Fruit fly (Drosophila melanogaster): ENCODE data around the gene CG4367.

CG4367 gene

dm6 chr3R:20259440-20260170 lies 45.2 kb downstream of the CG4367 start (continued):
- TF ChIP-seq CG13296 (GFP tag; optimal IDR thresholded peaks at IDR 0.05) (peak; percentile 42), bowl (GFP tag; IDR thresholded peaks at IDR 0.05) (no peak), CG15479 (GFP tag; optimal IDR thresholded peaks at IDR 0.05) (no peak), CG15073 (GFP tag; optimal IDR thresholded peaks at IDR 0.05) (no peak), gro (GFP tag; optimal IDR thresholded peaks at IDR 0.05) (no peak), CG10321 (GFP tag; IDR thresholded peaks at IDR 0.05) (no peak), tx (GFP tag; optimal IDR thresholded peaks at IDR 0.05) (no peak), GATAe (GFP tag; conservative IDR thresholded peaks at IDR 0.05) (no peak), zfh1 (GFP tag; IDR thresholded peaks at IDR 0.05) (peak; percentile 56; the same call in 1 of the 3 replicates), tup (GFP tag; optimal IDR thresholded peaks at IDR 0.05) (no peak), ftz-f1 (GFP tag; optimal IDR thresholded peaks at IDR 0.05) (no peak), Hand (GFP tag; optimal IDR thresholded peaks at IDR 0.05) (no peak), ab (GFP tag; optimal IDR thresholded peaks at IDR 0.05) (no peak), unpg (GFP tag; optimal IDR thresholded peaks at IDR 0.05) (peak; percentile 41), ewg (GFP tag; optimal IDR thresholded peaks at IDR 0.05) (no peak), CG17186 (GFP tag; optimal IDR thresholded peaks at IDR 0.05) (no peak), TFAM (GFP tag; optimal IDR thresholded peaks at IDR 0.05) (no peak), CG4360 (GFP tag; IDR thresholded peaks at IDR 0.05) (no peak), CG15696 (tag; optimal IDR thresholded peaks at IDR 0.05) (peak; percentile 63), usp (GFP tag; optimal IDR thresholded peaks at IDR 0.05) (no peak), CG8765 (GFP tag; IDR thresholded peaks at IDR 0.05) (no peak), CG12391 (tag; optimal IDR thresholded peaks at IDR 0.05) (peak; percentile 36), esg (GFP tag; conservative IDR thresholded peaks at IDR 0.05) (no peak), CG7372 (GFP tag; IDR thresholded peaks at IDR 0.05) (no peak), Mad (GFP tag; optimal IDR thresholded peaks at IDR 0.05) (no peak), CG12155 (GFP tag; optimal IDR thresholded peaks at IDR 0.05) (no peak), CG17361 (GFP tag; IDR thresholded peaks at IDR 0.05) (peak; percentile 47; the same call in 2 of the 3 replicates), CkIIα-i1 (GFP tag; IDR thresholded peaks at IDR 0.05) (no peak), onecut (GFP tag; IDR thresholded peaks at IDR 0.05) (no peak; the same call in none of the 2 replicates), CG11398 (GFP tag; optimal IDR thresholded peaks at IDR 0.05) (peak; percentile 36), ato (GFP tag; IDR thresholded peaks at IDR 0.05; ENCODE audit: partially characterized antibody) (no peak), prd (optimal IDR thresholded peaks at IDR 0.05) (no peak), prd (GFP tag; IDR thresholded peaks at IDR 0.05) (peak; percentile 35; the same call in 1 of the 3 replicates), CG7556 (GFP tag; optimal IDR thresholded peaks at IDR 0.05) (peak; percentile 45), CG1647 (GFP tag; optimal IDR thresholded peaks at IDR 0.05) (no peak), Hr51 (GFP tag; optimal IDR thresholded peaks at IDR 0.05) (peak in 1 of 2 experiments; percentile 25), CG1602 (GFP tag; optimal IDR thresholded peaks at IDR 0.05) (peak; percentile 20), Sox102F (GFP tag; optimal IDR thresholded peaks at IDR 0.05) (peak; percentile 56), CG4854 (GFP tag; optimal IDR thresholded peaks at IDR 0.05) (no peak), Dfd (GFP tag; optimal IDR thresholded peaks at IDR 0.05) (no peak), tll (GFP tag; optimal IDR thresholded peaks at IDR 0.05) (no peak), CG8478 (optimal IDR thresholded peaks at IDR 0.05) (no peak), CG1233 (GFP tag; optimal IDR thresholded peaks at IDR 0.05) (no peak), ham (GFP tag; IDR thresholded peaks at IDR 0.05) (no peak), grn (GFP tag; optimal IDR thresholded peaks at IDR 0.05) (peak; percentile 41), Vsx1 (GFP tag; optimal IDR thresholded peaks at IDR 0.05) (peak; percentile 24), Fer3 (tag; optimal IDR thresholded peaks at IDR 0.05) (peak; percentile 51), chm (GFP tag; IDR thresholded peaks at IDR 0.05) (no peak), croc (GFP tag; conservative IDR thresholded peaks at IDR 0.05) (no peak), Fer1 (GFP tag; optimal IDR thresholded peaks at IDR 0.05) (peak; percentile 17), Sry-δ (GFP tag; optimal IDR thresholded peaks at IDR 0.05) (no peak)
